Worm (Caenorhabditis elegans): Measurements from ENCODE around the gene mlc-3.

Gene mlc-3

ce11 chrIII:5543050-5543449, 21.8 kb upstream of the mlc-3 start, which contains the start of gene D1044.6:
Gene D1044.6 (minus strand): TSS chrIII:5543177.
- no peak for TF ChIP-seq nhr-28 (tag; optimal IDR thresholded peaks at IDR 0.05)

ce11 chrIII:5543727-5544345, 21.0 kb upstream of the mlc-3 start, which contains the start of gene D1044.1:
Gene D1044.1 (plus strand): TSS chrIII:5544295.
- TF ChIP-seq skn-1 (tag; optimal IDR thresholded peaks at IDR 0.05) (no peak), madf-9 (GFP tag; conservative IDR thresholded peaks at IDR 0.05) (no peak), Y48G9A.11 (GFP tag; IDR thresholded peaks at IDR 0.05) (0 out of 2 replicates have a peak, but pooled peaks have one; percentile 51), hlh-30 (tag; optimal IDR thresholded peaks at IDR 0.05; ENCODE audit: insufficient read depth) (no peak)

ce11 chrIII:5546309-5546708, 18.5 kb upstream of the mlc-3 start:
- TF ChIP-seq mdl-1 (tag; optimal IDR thresholded peaks at IDR 0.05) (peak in 1 of 2 experiments; percentile 51), nhr-48 (tag; optimal IDR thresholded peaks at IDR 0.05) (peak; percentile 19), F49E8.2 (tag; optimal IDR thresholded peaks at IDR 0.05; ENCODE audit: borderline replicate concordance) (no peak), dve-1 (tag; optimal IDR thresholded peaks at IDR 0.05; ENCODE audit: insufficient read depth) (peak; percentile 38), hlh-30 (tag; optimal IDR thresholded peaks at IDR 0.05; ENCODE audit: insufficient read depth) (peak; percentile 2), mes-2 (tag; optimal IDR thresholded peaks at IDR 0.05; ENCODE audit: poor library complexity, severe bottlenecking) (peak; percentile 14), daf-19 (GFP tag; conservative IDR thresholded peaks at IDR 0.05) (no peak), nhr-28 (tag; optimal IDR thresholded peaks at IDR 0.05) (peak; percentile 49)

ce11 chrIII:5546730-5547129, 18.1 kb upstream of the mlc-3 start, which contains the start of gene F09F7.5:
Gene F09F7.5 (plus strand): TSS chrIII:5546987.
- TF ChIP-seq nhr-76 (tag; optimal IDR thresholded peaks at IDR 0.05) (no peak), nhr-42 (GFP tag; IDR thresholded peaks at IDR 0.05) (no peak), dmd-6 (GFP tag; IDR thresholded peaks at IDR 0.05) (peak; percentile 55), lsy-2 (tag; optimal IDR thresholded peaks at IDR 0.05) (no peak), pqm-1 (tag; optimal IDR thresholded peaks at IDR 0.05) (peak; percentile 70), aly-2 (tag; optimal IDR thresholded peaks at IDR 0.05) (no peak), madf-9 (GFP tag; conservative IDR thresholded peaks at IDR 0.05) (no peak), nhr-25 (tag; optimal IDR thresholded peaks at IDR 0.05; ENCODE audit: borderline replicate concordance, insufficient read depth) (no peak), lin-15B (tag; optimal IDR thresholded peaks at IDR 0.05) (no peak), daf-16 (GFP tag; optimal IDR thresholded peaks at IDR 0.05) (no peak), daf-16 (tag; optimal IDR thresholded peaks at IDR 0.05) (peak; percentile 30), nhr-102 (tag; optimal IDR thresholded peaks at IDR 0.05) (no peak), Y5F2A.4 (GFP tag; optimal IDR thresholded peaks at IDR 0.05) (no peak), mxl-3 (GFP tag; optimal IDR thresholded peaks at IDR 0.05) (peak; percentile 31), D1046.2 (GFP tag; IDR thresholded peaks at IDR 0.05) (no peak), zfp-2 (tag; optimal IDR thresholded peaks at IDR 0.05) (no peak)

- TF ChIP-seq hlh-30 (tag; optimal IDR thresholded peaks at IDR 0.05; ENCODE audit: insufficient read depth) (peak; percentile 18), dmd-6 (GFP tag; IDR thresholded peaks at IDR 0.05) (0 out of 2 replicates have a peak, but pooled peaks have one; percentile 12), gei-8 (GFP tag; optimal IDR thresholded peaks at IDR 0.05) (no peak), aha-1 (tag) (peak; percentile 42), lin-15B (tag; optimal IDR thresholded peaks at IDR 0.05) (no peak), madf-9 (GFP tag; conservative IDR thresholded peaks at IDR 0.05) (no peak), rbr-2 (tag; optimal IDR thresholded peaks at IDR 0.05) (no peak), lin-29 (GFP tag; IDR thresholded peaks at IDR 0.05) (peak; percentile 9; the same call in 1 of the 2 replicates), unc-62 (GFP tag; optimal IDR thresholded peaks at IDR 0.05 in 1 of 2) (peak in 1 of 2 experiments; percentile 61), unc-62 (tag; optimal IDR thresholded peaks at IDR 0.05) (no peak), daf-12 (tag; optimal IDR thresholded peaks at IDR 0.05) (no peak), cey-2 (tag; optimal IDR thresholded peaks at IDR 0.05; ENCODE audit: borderline replicate concordance, insufficient read depth) (peak; percentile 6), mdl-1 (tag; optimal IDR thresholded peaks at IDR 0.05) (peak in 1 of 2 experiments; percentile 32), T20F7.1 (GFP tag; optimal IDR thresholded peaks at IDR 0.05) (no peak), dve-1 (tag; optimal IDR thresholded peaks at IDR 0.05; ENCODE audit: insufficient read depth) (peak; percentile 23), nhr-28 (tag; optimal IDR thresholded peaks at IDR 0.05) (peak; percentile 48)
Observed at ce11 chrIII:5550193-5550592, 14.6 kb upstream of the mlc-3 start.
